Fruit fly (Drosophila melanogaster) whole organism, wandering third instar larva: ENCODE data around the gene Rbcn-3B.
A peak's percentile ranks its signal among the peaks of the same experiment; 100 is the strongest.

ENCODE experiments used
- CG32264 ChIP-seq: fragments of 200-800 bp; sonication (Bioruptor generic); optimal IDR thresholded peaks from 2 replicates; lab custom pipeline; 2016; ENCODE audit warnings: missing biosample characterization, missing genetic modification characterization
- CG9705 ChIP-seq: fragments of 200-800 bp; sonication (Bioruptor generic); optimal IDR thresholded peaks from 2 replicates; lab custom pipeline; 2018; ENCODE audit warnings: missing biosample characterization, mild to moderate bottlenecking, missing genetic modification characterization
- CrebA ChIP-seq: fragments of 200-800 bp; sonication (Bioruptor generic); optimal IDR thresholded peaks from 2 replicates; lab custom pipeline; 2016; ENCODE audit warnings: missing biosample characterization, mild to moderate bottlenecking, missing genetic modification characterization, borderline replicate concordance
- Dif ChIP-seq: fragments of 200-275, 200-300 bp; sonication (Bioruptor generic); optimal IDR thresholded peaks from 2 replicates; lab custom pipeline; 2018; ENCODE audit warnings: missing biosample characterization, missing genetic modification characterization; ENCODE audit not compliant: partially characterized antibody
- GATAd ChIP-seq: sonication (Bioruptor generic); optimal IDR thresholded peaks from 2 replicates; lab custom pipeline; 2016; ENCODE audit warnings: missing biosample characterization, missing genetic modification characterization
- HLH106 ChIP-seq: fragments of 200-800 bp; optimal IDR thresholded peaks from 3 replicates; lab custom pipeline; 2019; ENCODE audit warnings: missing biosample characterization, mild to moderate bottlenecking, missing genetic modification characterization, moderate library complexity
- Hnf4 ChIP-seq: fragments of 200-800 bp; sonication (Bioruptor generic); optimal IDR thresholded peaks from 2 replicates; lab custom pipeline; 2016; ENCODE audit warnings: missing biosample characterization, mild to moderate bottlenecking, missing genetic modification characterization
- Hr78 ChIP-seq: fragments of >200 bp; optimal IDR thresholded peaks from 2 replicates; lab custom pipeline; 2017; ENCODE audit warnings: missing biosample characterization, missing genetic modification characterization
- Hr83 ChIP-seq: fragments of 200-300 bp; sonication (Bioruptor generic); optimal IDR thresholded peaks from 2 replicates; lab custom pipeline; 2016; ENCODE audit warnings: missing biosample characterization, mild to moderate bottlenecking, missing genetic modification characterization, moderate library complexity; ENCODE audit not compliant: poor library complexity, severe bottlenecking
- Jra ChIP-seq: sonication (Bioruptor generic); optimal IDR thresholded peaks from 2 replicates; lab custom pipeline; 2016; ENCODE audit warnings: missing biosample characterization, missing genetic modification characterization
- Myc ChIP-seq: fragments of >200 bp; optimal IDR thresholded peaks from 2 replicates; lab custom pipeline; 2017
- N ChIP-seq: fragments of >200 bp; optimal IDR thresholded peaks from 2 replicates; lab custom pipeline; 2018; ENCODE audit warnings: missing biosample characterization, missing external identifiers, missing genetic modification characterization
- OdsH ChIP-seq: fragments of 200-800 bp; sonication (Bioruptor generic); optimal IDR thresholded peaks from 2 replicates; lab custom pipeline; 2016; ENCODE audit warnings: missing biosample characterization, mild to moderate bottlenecking, missing genetic modification characterization
- Rel ChIP-seq, 2 experiments: fragments of 200-800 bp; sonication (Bioruptor generic) in 1 of 2; optimal IDR thresholded peaks; 2 replicates in 1 of 2; 3 replicates in 1 of 2; lab custom pipeline; 2016 to 2019; ENCODE audit warnings: mild to moderate bottlenecking in 2 of 2, missing biosample characterization in 2 of 2, missing genetic modification characterization in 2 of 2, moderate library complexity in 1 of 2
- Sp1 ChIP-seq: fragments of 200-800 bp; sonication (Bioruptor generic); optimal IDR thresholded peaks from 3 replicates; lab custom pipeline; 2019; ENCODE audit warnings: missing biosample characterization, mild to moderate bottlenecking, missing genetic modification characterization, moderate library complexity
- Vsx2 ChIP-seq: fragments of 200-300, 225-300 bp; sonication (Bioruptor generic); optimal IDR thresholded peaks from 2 replicates; lab custom pipeline; 2018; ENCODE audit warnings: missing biosample characterization, missing genetic modification characterization; ENCODE audit not compliant: partially characterized antibody
- br ChIP-seq: fragments of 200-800 bp; sonication (Bioruptor generic); optimal IDR thresholded peaks from 2 replicates; lab custom pipeline; 2016; ENCODE audit warnings: missing biosample characterization, missing genetic modification characterization
- brk ChIP-seq: fragments of 200-800 bp; sonication (Bioruptor generic); optimal IDR thresholded peaks from 2 replicates; lab custom pipeline; 2016; ENCODE audit warnings: missing biosample characterization, mild to moderate bottlenecking, missing genetic modification characterization
- dl ChIP-seq, 2 experiments: fragments of 175-275, 200-275 bp in 1 of 2; fragments of 200-275 bp in 1 of 2; sonication (Bioruptor generic); optimal IDR thresholded peaks; lab custom pipeline; 2018; ENCODE audit warnings: mild to moderate bottlenecking in 2 of 2, missing biosample characterization in 2 of 2, missing genetic modification characterization in 2 of 2, moderate library complexity in 2 of 2; ENCODE audit not compliant: partially characterized antibody in 2 of 2, insufficient read depth in 1 of 2
- dmrt93B ChIP-seq: fragments of 200-800 bp; sonication (Bioruptor generic); optimal IDR thresholded peaks from 2 replicates; lab custom pipeline; 2018; ENCODE audit warnings: missing biosample characterization, mild to moderate bottlenecking, missing genetic modification characterization
- ey ChIP-seq: fragments of 200-800 bp; sonication (Bioruptor generic); optimal IDR thresholded peaks from 2 replicates; lab custom pipeline; 2016; ENCODE audit warnings: missing biosample characterization, missing genetic modification characterization
- foxo ChIP-seq, 2 experiments: fragments of 200-800 bp; sonication (Bioruptor generic); optimal IDR thresholded peaks; 2 replicates in 1 of 2; 3 replicates in 1 of 2; lab custom pipeline; 2016 to 2017; ENCODE audit warnings: missing biosample characterization in 2 of 2, missing genetic modification characterization in 2 of 2
- fru ChIP-seq: fragments of 200-800 bp; sonication (Bioruptor generic); optimal IDR thresholded peaks from 3 replicates; lab custom pipeline; 2016; ENCODE audit warnings: missing biosample characterization, mild to moderate bottlenecking, missing genetic modification characterization
- h ChIP-seq: fragments of 200-800 bp; sonication (Bioruptor generic); optimal IDR thresholded peaks from 3 replicates; lab custom pipeline; 2016; ENCODE audit warnings: missing biosample characterization, mild to moderate bottlenecking, missing genetic modification characterization
- jim ChIP-seq: fragments of 175-275, 200-325 bp; sonication (Bioruptor generic); optimal IDR thresholded peaks from 2 replicates; lab custom pipeline; 2016; ENCODE audit warnings: missing biosample characterization, mild to moderate bottlenecking, missing genetic modification characterization
- lola ChIP-seq: fragments of >200 bp; optimal IDR thresholded peaks from 2 replicates; lab custom pipeline; 2017; ENCODE audit warnings: missing biosample characterization, missing genetic modification characterization
- pan ChIP-seq: fragments of >200 bp; optimal IDR thresholded peaks from 2 replicates; lab custom pipeline; 2017
- psq ChIP-seq: fragments of 200-800 bp; sonication (Bioruptor generic); optimal IDR thresholded peaks from 3 replicates; lab custom pipeline; 2017; ENCODE audit warnings: missing biosample characterization, mild to moderate bottlenecking, missing genetic modification characterization, moderate library complexity
- rgr ChIP-seq: fragments of 200-800 bp; sonication (Bioruptor generic); optimal IDR thresholded peaks from 3 replicates; lab custom pipeline; 2016; ENCODE audit warnings: missing biosample characterization, mild to moderate bottlenecking, missing genetic modification characterization
- sv ChIP-seq: fragments of 200-800 bp; sonication (Bioruptor generic); optimal IDR thresholded peaks from 3 replicates; lab custom pipeline; 2016; ENCODE audit warnings: missing biosample characterization, missing genetic modification characterization
- tai ChIP-seq: sonication (Bioruptor generic); optimal IDR thresholded peaks from 2 replicates; lab custom pipeline; 2016; ENCODE audit warnings: missing biosample characterization, missing genetic modification characterization
- usp ChIP-seq: fragments of >200 bp; optimal IDR thresholded peaks from 2 replicates; lab custom pipeline; 2017; ENCODE audit warnings: missing biosample characterization, missing genetic modification characterization
- woc ChIP-seq: sonication (Bioruptor generic); optimal IDR thresholded peaks from 2 replicates; lab custom pipeline; 2016; ENCODE audit warnings: missing biosample characterization, mild to moderate bottlenecking, missing genetic modification characterization

Rbcn-3B gene

dm6 chrX:1900123-1900818 is 8.4 kb upstream of the Rbcn-3B start, which contains the start of gene arm:
TSS of gene arm (minus strand) at chrX:1900646.
- TF ChIP-seq dmrt93B (GFP tag; lab: Kevin White, UChicago): no peak
- no peak for TF ChIP-seq CG32264
- peak; percentile 47 for TF ChIP-seq rgr (GFP tag; lab: Kevin White, UChicago)
- no peak for TF ChIP-seq brk
- TF ChIP-seq br: peak; percentile 14
- TF ChIP-seq GATAd: no peak
- TF ChIP-seq psq (GFP tag; lab: Kevin White, UChicago): peak; percentile 1
- peak in 1 of 2 experiments; percentile 19 for TF ChIP-seq foxo (GFP tag; optimal IDR thresholded peaks at IDR 0.05; lab: Kevin White, UChicago)
- no peak for TF ChIP-seq Rel (GFP tag; optimal IDR thresholded peaks at IDR 0.05; lab: Kevin White, UChicago)
- peak; percentile 98 for TF ChIP-seq Rel (tag; optimal IDR thresholded peaks at IDR 0.05; lab: Kevin White, UChicago)
- no peak for TF ChIP-seq N (GFP tag; lab: Kevin White, UChicago)
- TF ChIP-seq pan (lab: Kevin White, UChicago): no peak
- peak; percentile 2 for TF ChIP-seq Hnf4
- TF ChIP-seq h (GFP tag; lab: Kevin White, UChicago): peak; percentile 8
- peak; percentile 41 for TF ChIP-seq Jra (GFP tag; lab: Kevin White, UChicago)
- TF ChIP-seq Sp1: no peak
- no peak for TF ChIP-seq CrebA (GFP tag; lab: Kevin White, UChicago)
- no peak for TF ChIP-seq CG9705 (GFP tag; lab: Kevin White, UChicago)
- TF ChIP-seq ey (GFP tag; lab: Kevin White, UChicago): peak; percentile 37
- peak; percentile 15 for TF ChIP-seq HLH106 (tag; lab: Kevin White, UChicago)
- TF ChIP-seq Hr83: no peak
- TF ChIP-seq Hr78 (GFP tag; lab: Kevin White, UChicago): no peak
- TF ChIP-seq tai (GFP tag; lab: Kevin White, UChicago): no peak

DNA sequence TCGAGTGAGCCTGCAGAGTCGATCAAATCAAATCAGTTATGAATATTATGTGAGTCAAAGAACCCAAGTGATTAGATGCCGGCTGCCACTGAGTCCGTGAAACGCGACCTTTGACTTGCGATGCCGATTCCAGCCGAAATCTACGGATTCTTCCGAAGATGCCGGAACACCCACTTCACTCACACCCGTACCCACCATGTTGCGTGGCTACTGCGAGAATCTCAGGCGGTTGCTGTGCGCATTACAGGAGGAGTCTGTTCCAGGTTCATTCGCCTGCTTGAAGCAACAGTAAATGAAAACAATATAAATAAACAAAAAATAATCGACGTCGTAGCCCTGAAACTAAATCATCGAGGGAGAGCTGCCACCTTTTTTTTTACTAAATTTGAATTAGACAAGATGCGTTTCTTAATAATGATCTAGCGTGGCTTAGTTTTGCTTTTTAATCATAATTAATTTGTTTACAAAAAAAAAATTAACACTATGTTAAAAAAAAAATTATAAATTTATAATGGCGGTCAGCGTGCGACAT is 7.0 kb upstream of the Rbcn-3B start, which contains the start of gene Ldaf1:
Gene Ldaf1, minus strand, starts transcription at position 307 of the 532 bp plus-strand sequence.
- TF ChIP-seq Sp1 (peak; percentile 20), Rel (GFP tag; optimal IDR thresholded peaks at IDR 0.05; lab: Kevin White, UChicago) (no peak), Rel (tag; optimal IDR thresholded peaks at IDR 0.05; lab: Kevin White, UChicago) (peak; percentile 24), rgr (GFP tag; lab: Kevin White, UChicago) (no peak)
- TF ChIP-seq, all 38 proteins: peak for 2

- no peak for TF ChIP-seq rgr (GFP tag; lab: Kevin White, UChicago)
- TF ChIP-seq woc: no peak
- TF ChIP-seq h (GFP tag; lab: Kevin White, UChicago): no peak
- TF ChIP-seq Vsx2 (GFP tag; lab: Kevin White, UChicago): no peak
- TF ChIP-seq Hnf4: no peak
- no peak for TF ChIP-seq dmrt93B (GFP tag; lab: Kevin White, UChicago)
- no peak for TF ChIP-seq jim (GFP tag; lab: Kevin White, UChicago)
These were observed 5.6 kb upstream of the Rbcn-3B start, which contains the start of gene CG32801 for dm6 chrX:1903077-1903476. TSS of gene CG32801 (minus strand) at chrX:1903177.

DNA sequence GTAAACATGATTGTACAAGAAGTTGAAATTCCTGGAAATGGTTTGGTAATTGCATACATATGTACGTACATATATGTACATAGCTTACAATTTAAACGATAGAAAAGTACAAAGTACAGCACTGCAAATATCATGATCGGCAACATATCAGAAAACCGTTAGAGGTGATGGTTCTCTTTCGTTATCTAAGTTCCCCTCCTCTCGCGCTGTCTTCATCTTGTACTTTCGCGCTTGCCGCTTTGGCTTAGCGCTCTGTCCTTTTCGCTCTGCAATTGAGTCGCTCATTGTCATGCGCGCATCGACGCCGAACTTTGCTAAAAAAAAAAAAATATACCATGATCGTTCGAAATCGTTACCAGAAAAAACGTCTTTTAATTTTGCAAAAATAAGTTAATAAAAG is 4.8 kb upstream of the Rbcn-3B start:
- TF ChIP-seq GATAd (no peak), pan (lab: Kevin White, UChicago) (no peak), foxo (GFP tag; optimal IDR thresholded peaks at IDR 0.05; lab: Kevin White, UChicago) (no peak), HLH106 (tag; lab: Kevin White, UChicago) (no peak), sv (GFP tag; lab: Kevin White, UChicago) (no peak), woc (no peak)

- no peak for TF ChIP-seq Rel (GFP tag; optimal IDR thresholded peaks at IDR 0.05; lab: Kevin White, UChicago)
- peak; percentile 41 for TF ChIP-seq Rel (tag; optimal IDR thresholded peaks at IDR 0.05; lab: Kevin White, UChicago)
- TF ChIP-seq lola (GFP tag; lab: Kevin White, UChicago): no peak
- TF ChIP-seq rgr (GFP tag; lab: Kevin White, UChicago): peak; percentile 45
- TF ChIP-seq CrebA (GFP tag; lab: Kevin White, UChicago): no peak
- TF ChIP-seq Sp1: peak; percentile 63
- no peak for TF ChIP-seq GATAd
- peak; percentile 24 for TF ChIP-seq ey (GFP tag; lab: Kevin White, UChicago)
- peak; percentile 51 for TF ChIP-seq Myc
- peak; percentile 64 for TF ChIP-seq HLH106 (tag; lab: Kevin White, UChicago)
- no peak for TF ChIP-seq CG9705 (GFP tag; lab: Kevin White, UChicago)
- TF ChIP-seq OdsH (GFP tag; lab: Kevin White, UChicago): peak; percentile 38
- no peak for TF ChIP-seq dl (GFP tag; optimal IDR thresholded peaks at IDR 0.05; lab: Kevin White, UChicago; ENCODE audit: insufficient read depth in 1 of 2, partially characterized antibody in 2 of 2)
- no peak for TF ChIP-seq Hnf4
- peak; percentile 73 for TF ChIP-seq h (GFP tag; lab: Kevin White, UChicago)
- TF ChIP-seq Hr83: peak; percentile 1
- no peak for TF ChIP-seq brk
- peak; percentile 56 for TF ChIP-seq psq (GFP tag; lab: Kevin White, UChicago)
- peak; percentile 85 for TF ChIP-seq woc
- peak; percentile 68 for TF ChIP-seq fru
- TF ChIP-seq usp (GFP tag; lab: Kevin White, UChicago): no peak
- peak; percentile 43 for TF ChIP-seq br
- no peak for TF ChIP-seq Dif
- TF ChIP-seq dmrt93B (GFP tag; lab: Kevin White, UChicago): peak; percentile 30
- peak in 1 of 2 experiments; percentile 73 for TF ChIP-seq foxo (GFP tag; optimal IDR thresholded peaks at IDR 0.05; lab: Kevin White, UChicago)
- TF ChIP-seq sv (GFP tag; lab: Kevin White, UChicago): no peak
These were observed 924 bp upstream of the Rbcn-3B start, which contains the start of gene mip130 for dm6 chrX:1907727-1908264. TSS of gene mip130 (plus strand) at chrX:1908239.
